Worm (Caenorhabditis elegans) whole organism, midembryonic: ENCODE measurements around the gene C35B1.8.

Experiments used
- T22C8.4 ChIP-seq: fragments of 200-800 bp; sonication (Bioruptor generic); IDR thresholded peaks from 2 replicates; pipeline ENCODE4 v1.3.6; 2022; ENCODE audit warnings: missing genetic modification characterization, missing compliant biosample characterization
- cog-1 ChIP-seq: sonication (generic microtip); optimal IDR thresholded peaks from 2 replicates; lab custom pipeline; 2016; ENCODE audit warnings: missing genetic modification characterization, missing compliant biosample characterization
- flt-1 ChIP-seq: fragments of 200-800 bp; sonication (Bioruptor generic); IDR thresholded peaks from 2 replicates; pipeline ENCODE4 v1.3.6; 2022; ENCODE audit warnings: missing genetic modification characterization, missing compliant biosample characterization
- klf-2 ChIP-seq: fragments of 200-800 bp; sonication (Bioruptor generic); conservative IDR thresholded peaks from 2 replicates; pipeline ENCODE4 v1.3.6; 2022; ENCODE audit warnings: missing genetic modification reagents, missing genetic modification characterization, missing compliant biosample characterization
- med-1 ChIP-seq: sonication (generic microtip); optimal IDR thresholded peaks from 2 replicates; lab custom pipeline; 2017; ENCODE audit warnings: missing genetic modification characterization, mild to moderate bottlenecking, missing compliant biosample characterization, antibody characterized with exemption, missing genetic modification reagents; ENCODE audit not compliant: insufficient read depth
- ref-1 ChIP-seq: fragments of 200-800 bp; sonication (Bioruptor generic); conservative IDR thresholded peaks from 2 replicates; pipeline ENCODE4 v1.3.6; 2022; ENCODE audit warnings: missing genetic modification reagents, missing genetic modification characterization, missing compliant biosample characterization
- tab-1 ChIP-seq: fragments of 200-800 bp; sonication (Bioruptor generic); IDR thresholded peaks from 2 replicates; pipeline ENCODE4 v1.3.6; 2022; ENCODE audit warnings: missing genetic modification characterization, missing compliant biosample characterization
- ztf-23 ChIP-seq: fragments of 200-800 bp; sonication (Bioruptor generic); IDR thresholded peaks from 2 replicates; pipeline ENCODE4 v1.3.6; 2022; ENCODE audit warnings: missing genetic modification reagents, missing genetic modification characterization, missing compliant biosample characterization
- ztf-29 ChIP-seq: fragments of 200-800 bp; sonication (Bioruptor generic); IDR thresholded peaks from 2 replicates; pipeline ENCODE4 v1.3.6; 2022; ENCODE audit warnings: missing genetic modification reagents, missing genetic modification characterization, missing compliant biosample characterization

Gene C35B1.8

DNA sequence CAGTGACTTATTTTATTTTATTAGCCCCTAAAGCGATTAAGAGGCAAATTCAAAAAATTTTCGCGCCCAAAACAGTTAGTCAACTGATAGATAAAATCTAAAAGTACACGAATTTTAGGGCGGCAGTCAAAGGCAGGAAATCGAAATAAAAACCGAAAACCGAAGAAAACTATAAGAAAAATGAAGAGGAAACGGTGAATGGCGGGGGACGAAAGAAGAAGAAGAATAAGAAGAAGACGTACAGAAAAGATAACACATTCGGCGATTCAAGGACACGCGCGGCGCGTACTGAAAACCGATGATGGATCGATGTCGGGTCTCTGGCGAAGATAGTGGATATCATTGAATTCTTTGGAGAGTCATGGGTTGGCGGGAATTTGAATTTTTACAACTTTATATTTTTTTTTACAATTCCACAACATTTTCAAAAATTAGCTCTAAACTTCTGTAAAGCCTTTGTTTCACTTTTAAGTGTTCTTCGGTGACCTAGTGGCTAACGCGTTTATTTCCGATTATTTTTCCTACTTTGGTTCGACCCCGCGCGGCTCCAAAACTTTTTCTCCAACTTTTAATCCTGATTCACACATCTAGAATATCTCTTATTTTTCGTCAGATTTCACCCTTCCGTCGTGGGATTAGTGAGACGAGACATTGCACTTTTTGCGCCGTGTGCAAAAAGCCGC is 47.7 kb downstream of the C35B1.8 start:
- TF ChIP-seq klf-2 (GFP tag; lab: Robert Waterston, UW) (no peak), flt-1 (GFP tag; lab: Robert Waterston, UW) (no peak), tab-1 (GFP tag; lab: Robert Waterston, UW) (no peak), cog-1 (tag; lab: Kevin White, UChicago) (no peak), T22C8.4 (GFP tag; lab: Robert Waterston, UW) (no peak), med-1 (GFP tag; lab: Kevin White, UChicago) (no peak)

DNA sequence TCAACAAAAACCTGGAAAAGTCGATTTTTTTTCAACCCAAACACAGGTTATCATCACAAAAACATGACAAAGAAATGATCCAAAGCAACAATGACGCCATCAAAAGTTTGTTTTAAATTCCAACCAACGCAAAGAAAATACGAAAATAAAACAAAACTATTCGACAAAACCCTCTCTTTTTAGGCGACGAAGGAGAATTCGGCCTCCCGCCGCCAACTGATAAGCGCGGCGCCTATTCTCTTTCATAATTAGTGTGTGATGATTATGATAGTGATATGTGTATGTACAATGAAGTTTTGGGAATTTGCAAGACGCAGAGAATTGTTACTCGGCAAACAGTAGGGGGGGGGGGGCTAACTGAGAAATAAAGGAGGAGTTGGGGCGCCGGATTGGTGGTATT is 49.5 kb downstream of the C35B1.8 start:
- TF ChIP-seq ztf-23 (GFP tag; lab: Robert Waterston, UW) (no peak), cog-1 (tag; lab: Kevin White, UChicago) (no peak), T22C8.4 (GFP tag; lab: Robert Waterston, UW) (no peak), ztf-29 (GFP tag; lab: Robert Waterston, UW) (no peak), med-1 (GFP tag; lab: Kevin White, UChicago) (no peak), klf-2 (GFP tag; lab: Robert Waterston, UW) (no peak), tab-1 (GFP tag; lab: Robert Waterston, UW) (no peak), ref-1 (GFP tag; lab: Robert Waterston, UW) (no peak), flt-1 (GFP tag; lab: Robert Waterston, UW) (no peak)

DNA sequence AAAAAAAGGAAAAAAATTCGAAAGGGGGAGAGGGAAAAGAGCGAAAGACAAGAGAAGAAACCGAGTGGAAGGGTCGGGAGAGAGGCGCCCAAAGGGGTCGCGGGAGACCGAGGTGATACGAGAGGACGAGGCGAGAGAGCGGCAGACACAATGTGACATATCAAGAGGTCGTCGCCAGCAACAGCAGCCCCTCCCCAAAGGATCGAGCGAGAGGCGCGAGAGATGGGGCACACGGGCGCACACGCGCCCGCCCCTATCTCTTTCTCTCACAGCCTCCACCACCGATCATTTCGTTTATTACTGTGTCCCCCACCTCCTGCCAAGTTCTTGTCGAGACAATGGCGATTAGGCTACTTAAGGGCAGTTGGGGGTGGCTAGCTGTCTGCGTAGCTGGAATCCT is 50.6 kb downstream of the C35B1.8 start:
- TF ChIP-seq flt-1 (GFP tag; lab: Robert Waterston, UW) (peak; percentile 61; the same call in 1 of the 2 replicates), tab-1 (GFP tag; lab: Robert Waterston, UW) (no peak), klf-2 (GFP tag; lab: Robert Waterston, UW) (0 out of 2 replicates have a peak, but pooled peaks have one; percentile 45), T22C8.4 (GFP tag; lab: Robert Waterston, UW) (no peak)
